Worm (Caenorhabditis elegans): Measurements from ENCODE around the gene hpo-34.
A peak's percentile ranks its signal among the peaks of the same experiment; 100 is the strongest.

Gene hpo-34

ce11 chrX:11477748-11478147 lies 41.1 kb downstream of the hpo-34 start:
- TF ChIP-seq pha-4 (tag; optimal IDR thresholded peaks at IDR 0.05) (peak; percentile 21), M03D4.4 (tag; optimal IDR thresholded peaks at IDR 0.05) (no peak), lin-13 (tag; optimal IDR thresholded peaks at IDR 0.05) (no peak)

- TF ChIP-seq zip-8 (tag; optimal IDR thresholded peaks at IDR 0.05) (no peak), tbx-8 (GFP tag; optimal IDR thresholded peaks at IDR 0.05) (no peak), nhr-28 (tag; optimal IDR thresholded peaks at IDR 0.05) (no peak), pha-4 (tag; optimal IDR thresholded peaks at IDR 0.05) (no peak), blmp-1 (tag; optimal IDR thresholded peaks at IDR 0.05) (no peak), unc-120 (tag; optimal IDR thresholded peaks at IDR 0.05; ENCODE audit: poor library complexity, severe bottlenecking) (no peak), ceh-39 (tag; optimal IDR thresholded peaks at IDR 0.05) (no peak), sem-2 (GFP tag; optimal IDR thresholded peaks at IDR 0.05) (no peak), mab-5 (tag; optimal IDR thresholded peaks at IDR 0.05) (no peak), nhr-12 (tag; optimal IDR thresholded peaks at IDR 0.05) (no peak), unc-39 (tag; optimal IDR thresholded peaks at IDR 0.05) (no peak), nhr-2 (tag; optimal IDR thresholded peaks at IDR 0.05) (no peak)
Measured at ce11 chrX:11475780-11476179, 43.1 kb downstream of the hpo-34 start.

- TF ChIP-seq snpc-4 (tag; optimal IDR thresholded peaks at IDR 0.05) (no peak), nhr-2 (tag; optimal IDR thresholded peaks at IDR 0.05) (no peak)
Measured at ce11 chrX:11474605-11475385, 44.1 kb downstream of the hpo-34 start.

ce11 chrX:11474149-11474585 lies 44.7 kb downstream of the hpo-34 start:
- TF ChIP-seq pha-4 (tag; optimal IDR thresholded peaks at IDR 0.05): peak; percentile 53
- peak; percentile 67 for TF ChIP-seq nhr-237 (tag; optimal IDR thresholded peaks at IDR 0.05)
- TF ChIP-seq drap-1 (GFP tag; optimal IDR thresholded peaks at IDR 0.05): no peak
- no peak for TF ChIP-seq lin-13 (tag; optimal IDR thresholded peaks at IDR 0.05)
- TF ChIP-seq ztf-11 (tag; optimal IDR thresholded peaks at IDR 0.05): no peak
- TF ChIP-seq flh-1 (GFP tag; optimal IDR thresholded peaks at IDR 0.05): no peak
- TF ChIP-seq elt-1 (tag; optimal IDR thresholded peaks at IDR 0.05; ENCODE audit: borderline replicate concordance, insufficient read depth): no peak
- peak; percentile 40 for TF ChIP-seq ham-2 (GFP tag; optimal IDR thresholded peaks at IDR 0.05)
- TF ChIP-seq lin-32 (GFP tag; optimal IDR thresholded peaks at IDR 0.05): no peak
- TF ChIP-seq blmp-1 (tag; optimal IDR thresholded peaks at IDR 0.05): no peak
- TF ChIP-seq nhr-76 (tag; optimal IDR thresholded peaks at IDR 0.05): no peak
- no peak for TF ChIP-seq sem-2 (GFP tag; optimal IDR thresholded peaks at IDR 0.05)
- no peak for TF ChIP-seq mls-2 (tag; optimal IDR thresholded peaks at IDR 0.05)
- peak; percentile 14 for TF ChIP-seq mep-1 (tag; optimal IDR thresholded peaks at IDR 0.05)
- no peak for TF ChIP-seq unc-62 (GFP tag; optimal IDR thresholded peaks at IDR 0.05)
- TF ChIP-seq unc-39 (tag; optimal IDR thresholded peaks at IDR 0.05): no peak
- TF ChIP-seq mab-5 (tag; optimal IDR thresholded peaks at IDR 0.05): no peak

- no peak for TF ChIP-seq mls-2 (tag; optimal IDR thresholded peaks at IDR 0.05)
- peak; percentile 11 for TF ChIP-seq ces-1 (GFP tag; optimal IDR thresholded peaks at IDR 0.05)
- no peak for TF ChIP-seq ztf-11 (tag; optimal IDR thresholded peaks at IDR 0.05)
- no peak for TF ChIP-seq mab-5 (tag; optimal IDR thresholded peaks at IDR 0.05)
- no peak for TF ChIP-seq mep-1 (tag; optimal IDR thresholded peaks at IDR 0.05)
- TF ChIP-seq elt-3 (tag; optimal IDR thresholded peaks at IDR 0.05): no peak
- TF ChIP-seq sptf-1 (tag; optimal IDR thresholded peaks at IDR 0.05): peak; percentile 31
- TF ChIP-seq ceh-83 (GFP tag; optimal IDR thresholded peaks at IDR 0.05): no peak
Measured at ce11 chrX:11472953-11473671, 45.8 kb downstream of the hpo-34 start.
